Fruit fly (Drosophila melanogaster) whole organism, embryonic: ENCODE data around the gene CG34436.

Experiments
- Ada2b ChIP-seq: fragments of 200-800 bp; sonication (Bioruptor generic); IDR thresholded peaks from 2 replicates; pipeline ENCODE4 v1.3.6; 2022; ENCODE audit warnings: missing biosample characterization, missing genetic modification characterization
- Atf-2 ChIP-seq: fragments of 200-800 bp; sonication (Bioruptor generic); optimal IDR thresholded peaks from 2 replicates; lab custom pipeline; 2016; ENCODE audit warnings: missing biosample characterization, missing genetic modification characterization
- CG10209 ChIP-seq: fragments of 200-800 bp; sonication (Bioruptor generic); optimal IDR thresholded peaks from 3 replicates; lab custom pipeline; 2017; ENCODE audit warnings: missing biosample characterization, mild to moderate bottlenecking, missing genetic modification characterization, missing genetic modification reagents
- CG10274 ChIP-seq: fragments of 200-800 bp; sonication (Bioruptor generic); optimal IDR thresholded peaks from 3 replicates; lab custom pipeline; 2017; ENCODE audit warnings: missing biosample characterization, mild to moderate bottlenecking, missing genetic modification characterization
- CG11504 ChIP-seq: fragments of 200-800 bp; sonication (Bioruptor generic); optimal IDR thresholded peaks from 3 replicates; lab custom pipeline; 2019; ENCODE audit warnings: missing biosample characterization, mild to moderate bottlenecking, missing genetic modification characterization, moderate library complexity
- CG11695 ChIP-seq: fragments of 200-800 bp; sonication (Bioruptor generic); IDR thresholded peaks from 3 replicates; pipeline ENCODE4 v1.3.6; 2022; ENCODE audit warnings: missing biosample characterization, missing genetic modification characterization
- CG11723 ChIP-seq: fragments of 200-800 bp; sonication (Bioruptor generic); optimal IDR thresholded peaks from 2 replicates; lab custom pipeline; 2017; ENCODE audit warnings: missing biosample characterization, mild to moderate bottlenecking, missing genetic modification characterization
- CG12071 ChIP-seq: fragments of 200-800 bp; sonication (Bioruptor generic); optimal IDR thresholded peaks from 3 replicates; lab custom pipeline; 2018; ENCODE audit warnings: missing biosample characterization, mild to moderate bottlenecking, missing genetic modification characterization
- CG12155 ChIP-seq: fragments of 200-800 bp; sonication (Bioruptor generic); optimal IDR thresholded peaks from 3 replicates; lab custom pipeline; 2016; ENCODE audit warnings: missing biosample characterization, missing genetic modification characterization
- CG12299 ChIP-seq: fragments of 200-800 bp; sonication (Bioruptor generic); optimal IDR thresholded peaks from 2 replicates; lab custom pipeline; 2018; ENCODE audit warnings: missing biosample characterization, mild to moderate bottlenecking, missing genetic modification characterization
- CG14860 ChIP-seq: fragments of 200-800 bp; sonication (Bioruptor generic); IDR thresholded peaks from 3 replicates; pipeline ENCODE4 v1.3.6; 2022; ENCODE audit warnings: missing biosample characterization, missing genetic modification characterization; ENCODE audit not compliant: partially characterized antibody
- CG1603 ChIP-seq: fragments of 200-800 bp; sonication (Bioruptor generic); optimal IDR thresholded peaks from 2 replicates; lab custom pipeline; 2019; ENCODE audit warnings: missing biosample characterization, mild to moderate bottlenecking, missing genetic modification characterization, moderate library complexity
- CG16863 ChIP-seq: fragments of 200-800 bp; sonication (Bioruptor generic); optimal IDR thresholded peaks from 3 replicates; lab custom pipeline; 2016; ENCODE audit warnings: missing biosample characterization, missing genetic modification characterization
- CG17568 ChIP-seq: fragments of 200-800 bp; sonication (Bioruptor generic); optimal IDR thresholded peaks from 2 replicates; lab custom pipeline; 2018; ENCODE audit warnings: missing biosample characterization, mild to moderate bottlenecking, missing genetic modification characterization, moderate library complexity
- CG18619 ChIP-seq: fragments of 200-800 bp; sonication (Bioruptor generic); optimal IDR thresholded peaks from 3 replicates; lab custom pipeline; 2017; ENCODE audit warnings: missing biosample characterization, mild to moderate bottlenecking, missing genetic modification characterization
- CG2889 ChIP-seq: fragments of 200-800 bp; sonication (Bioruptor generic); IDR thresholded peaks from 3 replicates; pipeline ENCODE4 v1.3.6; 2022; ENCODE audit warnings: missing biosample characterization, missing genetic modification characterization
- CG31365 ChIP-seq: fragments of 200-800 bp; sonication (Bioruptor generic); optimal IDR thresholded peaks from 2 replicates; lab custom pipeline; 2018; ENCODE audit warnings: missing biosample characterization, mild to moderate bottlenecking, missing genetic modification characterization
- CG33213 ChIP-seq: fragments of 200-800 bp; sonication (Bioruptor generic); optimal IDR thresholded peaks from 3 replicates; lab custom pipeline; 2016; ENCODE audit warnings: missing biosample characterization, missing genetic modification characterization
- CG3847 ChIP-seq: fragments of 200-800 bp; sonication (Bioruptor generic); IDR thresholded peaks from 2 replicates; pipeline ENCODE4 v1.3.6; 2022; ENCODE audit warnings: missing biosample characterization, missing genetic modification characterization
- CG5245 ChIP-seq: fragments of 200-800 bp; sonication (Bioruptor generic); optimal IDR thresholded peaks from 3 replicates; lab custom pipeline; 2016; ENCODE audit warnings: missing biosample characterization, missing genetic modification characterization
- CG7928 ChIP-seq: fragments of 200-800 bp; sonication (Bioruptor generic); optimal IDR thresholded peaks from 2 replicates; lab custom pipeline; 2017; ENCODE audit warnings: missing biosample characterization, mild to moderate bottlenecking, missing genetic modification characterization
- CHES-1-like ChIP-seq: fragments of 200-800 bp; sonication (Bioruptor generic); optimal IDR thresholded peaks from 2 replicates; lab custom pipeline; 2016; ENCODE audit warnings: missing biosample characterization, missing genetic modification characterization
- CrebB ChIP-seq: fragments of 200-800 bp; sonication (Bioruptor generic); optimal IDR thresholded peaks from 3 replicates; lab custom pipeline; 2018; ENCODE audit warnings: missing biosample characterization, mild to moderate bottlenecking, missing genetic modification characterization
- Dp ChIP-seq: fragments of 200-800 bp; sonication (Bioruptor generic); optimal IDR thresholded peaks from 2 replicates; lab custom pipeline; 2018; ENCODE audit warnings: missing biosample characterization, mild to moderate bottlenecking, missing genetic modification characterization, moderate library complexity
- Ets97D ChIP-seq: fragments of 200-800 bp; sonication (Bioruptor generic); optimal IDR thresholded peaks from 3 replicates; lab custom pipeline; 2016; ENCODE audit warnings: missing biosample characterization, missing genetic modification characterization
- Fer3 ChIP-seq: fragments of 200-800 bp; sonication (Bioruptor generic); optimal IDR thresholded peaks from 2 replicates; lab custom pipeline; 2018; ENCODE audit warnings: missing biosample characterization, mild to moderate bottlenecking, missing genetic modification characterization, moderate library complexity
- Jarid2 ChIP-seq: fragments of 200-800 bp; sonication (Bioruptor generic); optimal IDR thresholded peaks from 3 replicates; lab custom pipeline; 2017; ENCODE audit warnings: mild to moderate bottlenecking, missing biosample characterization, missing genetic modification reagents, missing genetic modification characterization
- MTF-1 ChIP-seq: fragments of 200-800 bp; sonication (Bioruptor generic); optimal IDR thresholded peaks from 2 replicates; lab custom pipeline; 2018; ENCODE audit warnings: missing biosample characterization, mild to moderate bottlenecking, missing genetic modification characterization, borderline replicate concordance
- Mad ChIP-seq: fragments of 200-800 bp; sonication (Bioruptor generic); optimal IDR thresholded peaks from 2 replicates; lab custom pipeline; 2016; ENCODE audit warnings: missing biosample characterization, missing genetic modification characterization
- Nf-YA ChIP-seq: fragments of 200-800 bp; sonication (Bioruptor generic); IDR thresholded peaks from 2 replicates; pipeline ENCODE4 v1.3.6; 2022; ENCODE audit warnings: missing biosample characterization, missing genetic modification characterization
- Taf1 ChIP-seq: fragments of 200-800 bp; sonication (Bioruptor generic); IDR thresholded peaks from 2 replicates; pipeline ENCODE4 v1.3.6; 2022; ENCODE audit warnings: missing biosample characterization, missing genetic modification characterization
- bigmax ChIP-seq: fragments of 200-800 bp; sonication (Bioruptor generic); optimal IDR thresholded peaks from 2 replicates; lab custom pipeline; 2018; ENCODE audit warnings: missing biosample characterization, mild to moderate bottlenecking, missing genetic modification characterization
- chif ChIP-seq, 2 experiments: fragments of 200-800 bp; sonication (Bioruptor generic); optimal IDR thresholded peaks; 3 replicates each; lab custom pipeline; 2016; ENCODE audit warnings: missing biosample characterization in 2 of 2, missing genetic modification characterization in 2 of 2
- dmrt99B ChIP-seq: fragments of 200-800 bp; sonication (Bioruptor generic); optimal IDR thresholded peaks from 2 replicates; lab custom pipeline; 2018; ENCODE audit warnings: missing biosample characterization, mild to moderate bottlenecking, missing genetic modification characterization, moderate library complexity
- inv ChIP-seq: fragments of 200-800 bp; sonication (Bioruptor generic); IDR thresholded peaks from 2 replicates; pipeline ENCODE4 v1.3.6; 2022; ENCODE audit warnings: missing biosample characterization, missing genetic modification characterization; ENCODE audit not compliant: partially characterized antibody
- luna ChIP-seq: fragments of 200-800 bp; sonication (Bioruptor generic); optimal IDR thresholded peaks from 2 replicates; lab custom pipeline; 2016; ENCODE audit warnings: missing biosample characterization, missing genetic modification characterization
- mld ChIP-seq: fragments of 200-800 bp; sonication (Bioruptor generic); IDR thresholded peaks from 3 replicates; pipeline ENCODE4 v1.3.6; 2022; ENCODE audit warnings: missing biosample characterization, missing genetic modification characterization; ENCODE audit not compliant: partially characterized antibody
- nerfin-2 ChIP-seq: fragments of 200-800 bp; sonication (Bioruptor generic); IDR thresholded peaks from 2 replicates; pipeline ENCODE4 v1.3.6; 2022; ENCODE audit warnings: missing biosample characterization, missing genetic modification characterization; ENCODE audit not compliant: partially characterized antibody
- nom ChIP-seq: fragments of 200-800 bp; sonication (Bioruptor generic); optimal IDR thresholded peaks from 2 replicates; lab custom pipeline; 2017; ENCODE audit warnings: missing biosample characterization, missing genetic modification characterization, mild to moderate bottlenecking, moderate library complexity, missing genetic modification reagents
- phol ChIP-seq: fragments of 200-800 bp; sonication (Bioruptor generic); optimal IDR thresholded peaks from 3 replicates; lab custom pipeline; 2018; ENCODE audit warnings: missing biosample characterization, mild to moderate bottlenecking, missing genetic modification characterization, moderate library complexity
- prd ChIP-seq, 3 experiments: fragments of >200 bp in 2 of 3; fragments of 200-800 bp in 1 of 3; sonication (Bioruptor generic) in 1 of 3; optimal IDR thresholded peaks in 2 of 3; IDR thresholded peaks in 1 of 3; 2 replicates in 2 of 3; 3 replicates in 1 of 3; pipeline versions ENCODE4 v1.3.6 to Lab custom; 2017 to 2022; ENCODE audit warnings: missing biosample characterization in 1 of 3, missing genetic modification characterization in 1 of 3
- slp2 ChIP-seq: fragments of 200-800 bp; sonication (Bioruptor generic); optimal IDR thresholded peaks from 2 replicates; lab custom pipeline; 2016; ENCODE audit warnings: missing biosample characterization, missing genetic modification characterization
- ssp ChIP-seq: fragments of 200-800 bp; sonication (Bioruptor generic); IDR thresholded peaks from 2 replicates; pipeline ENCODE4 v1.3.6; 2022; ENCODE audit warnings: missing biosample characterization, missing genetic modification characterization
- trh ChIP-seq: fragments of 200-800 bp; sonication (Bioruptor generic); optimal IDR thresholded peaks from 2 replicates; lab custom pipeline; 2016; ENCODE audit warnings: missing biosample characterization, missing genetic modification characterization
- tup ChIP-seq: fragments of 200-800 bp; sonication (Bioruptor generic); optimal IDR thresholded peaks from 2 replicates; lab custom pipeline; 2016; ENCODE audit warnings: missing biosample characterization, mild to moderate bottlenecking, missing genetic modification characterization, moderate library complexity
- zen2 ChIP-seq: fragments of 200-800 bp; sonication (Bioruptor generic); IDR thresholded peaks from 3 replicates; pipeline ENCODE4 v1.3.6; 2022; ENCODE audit warnings: missing biosample characterization, missing genetic modification characterization; ENCODE audit not compliant: partially characterized antibody
- zfh1 ChIP-seq: fragments of 200-800 bp; sonication (Bioruptor generic); IDR thresholded peaks from 3 replicates; pipeline ENCODE4 v1.3.6; 2022; ENCODE audit warnings: missing biosample characterization, missing genetic modification characterization

The CG34436 gene

dm6 chr3R:28326150-28326965 is 44.0 kb downstream of the CG34436 start (continued):
- peak; percentile 97 for TF ChIP-seq Ets97D (GFP tag; lab: Kevin White, UChicago)
- TF ChIP-seq Atf-2 (GFP tag; lab: Kevin White, UChicago), result peak; percentile 100
- TF ChIP-seq luna (GFP tag; lab: Kevin White, UChicago), result peak; percentile 99
- no peak for TF ChIP-seq Taf1 (GFP tag; lab: Robert Waterston, UW)
- TF ChIP-seq CG17568, result peak; percentile 99
- TF ChIP-seq dmrt99B (tag; lab: Kevin White, UChicago), result peak; percentile 99
- peak; percentile 99 for TF ChIP-seq CG5245 (GFP tag; lab: Kevin White, UChicago)
- TF ChIP-seq CG18619 (GFP tag; lab: Kevin White, UChicago), result peak; percentile 99
- TF ChIP-seq nerfin-2 (GFP tag; lab: Robert Waterston, UW), result no peak
- TF ChIP-seq Fer3, result peak; percentile 100
- TF ChIP-seq prd (optimal IDR thresholded peaks at IDR 0.05; lab: Kevin White, UChicago), result no peak
- TF ChIP-seq prd (GFP tag; IDR thresholded peaks at IDR 0.05; lab: Robert Waterston, UW), result no peak
- no peak for TF ChIP-seq Nf-YA
- TF ChIP-seq chif (GFP tag; optimal IDR thresholded peaks at IDR 0.05; lab: Kevin White, UChicago), result peak; percentile 99 to 100
- TF ChIP-seq CHES-1-like (GFP tag; lab: Kevin White, UChicago), result peak; percentile 100
- peak; percentile 88 for TF ChIP-seq Jarid2
- no peak for TF ChIP-seq zen2 (GFP tag; lab: Robert Waterston, UW)
- peak; percentile 99 for TF ChIP-seq CG33213 (GFP tag; lab: Kevin White, UChicago)
- TF ChIP-seq Mad (GFP tag; lab: Kevin White, UChicago), result peak; percentile 100
- TF ChIP-seq CrebB (tag; lab: Kevin White, UChicago), result peak; percentile 99
- peak; percentile 98 for TF ChIP-seq phol (tag; lab: Kevin White, UChicago)
- TF ChIP-seq CG1603 (tag; lab: Kevin White, UChicago), result peak; percentile 97
- no peak for TF ChIP-seq Ada2b (GFP tag; lab: Robert Waterston, UW)
- peak; percentile 99 for TF ChIP-seq CG12155
- peak; percentile 99 for TF ChIP-seq trh (GFP tag; lab: Kevin White, UChicago)
- peak; percentile 99 for TF ChIP-seq CG12071 (GFP tag; lab: Kevin White, UChicago)
- peak; percentile 98 for TF ChIP-seq MTF-1
- TF ChIP-seq CG14860 (GFP tag; lab: Robert Waterston, UW), result no peak
- no peak for TF ChIP-seq inv (GFP tag; lab: Robert Waterston, UW)
- no peak for TF ChIP-seq CG11695 (GFP tag; lab: Robert Waterston, UW)
- TF ChIP-seq CG31365 (tag; lab: Kevin White, UChicago), result peak; percentile 93
- peak; percentile 99 for TF ChIP-seq slp2 (GFP tag; lab: Kevin White, UChicago)
- TF ChIP-seq nom (GFP tag; lab: Kevin White, UChicago), result peak; percentile 100
- peak; percentile 99 for TF ChIP-seq CG12299 (tag; lab: Kevin White, UChicago)
- no peak for TF ChIP-seq zfh1 (GFP tag; lab: Robert Waterston, UW)
- TF ChIP-seq bigmax (GFP tag; lab: Kevin White, UChicago), result peak; percentile 85
- peak; percentile 100 for TF ChIP-seq CG16863
- peak; percentile 99 for TF ChIP-seq tup (GFP tag; lab: Kevin White, UChicago)
- no peak for TF ChIP-seq ssp (GFP tag; lab: Robert Waterston, UW)
- no peak for TF ChIP-seq CG3847
- no peak for TF ChIP-seq CG2889
- peak; percentile 86 for TF ChIP-seq CG7928 (GFP tag; lab: Kevin White, UChicago)
- peak; percentile 98 for TF ChIP-seq CG11504
- peak; percentile 96 for TF ChIP-seq CG10274 (GFP tag; lab: Kevin White, UChicago)
- TF ChIP-seq CG11723 (GFP tag; lab: Kevin White, UChicago), result peak; percentile 99
- TF ChIP-seq mld (GFP tag; lab: Robert Waterston, UW), result no peak
- TF ChIP-seq CG10209 (GFP tag; lab: Kevin White, UChicago), result peak; percentile 100
- TF ChIP-seq Dp (GFP tag; lab: Kevin White, UChicago), result peak; percentile 49
